Fruit fly (Drosophila melanogaster) whole organism, embryonic: Measurements from ENCODE around the gene CG9928.

ENCODE experiments used
- CG10274 ChIP-seq: fragments of 200-800 bp; sonication (Bioruptor generic); optimal IDR thresholded peaks from 3 replicates; lab custom pipeline; 2017; ENCODE audit warnings: missing biosample characterization, mild to moderate bottlenecking, missing genetic modification characterization
- CG10959 ChIP-seq: fragments of 200-800 bp; sonication (Bioruptor generic); IDR thresholded peaks from 2 replicates; pipeline ENCODE4 v1.3.6; 2022; ENCODE audit warnings: missing biosample characterization, missing genetic modification characterization
- CG11456 ChIP-seq: fragments of 200-800 bp; sonication (Bioruptor generic); IDR thresholded peaks from 3 replicates; pipeline ENCODE4 v1.3.6; 2022; ENCODE audit warnings: missing biosample characterization, missing genetic modification characterization
- CG12391 ChIP-seq: fragments of 200-800 bp; sonication (Bioruptor generic); optimal IDR thresholded peaks from 3 replicates; lab custom pipeline; 2018; ENCODE audit warnings: missing biosample characterization, mild to moderate bottlenecking, missing genetic modification characterization, moderate library complexity
- CG12769 ChIP-seq: fragments of 200-800 bp; sonication (Bioruptor generic); optimal IDR thresholded peaks from 2 replicates; lab custom pipeline; 2019; ENCODE audit warnings: missing biosample characterization, mild to moderate bottlenecking, missing genetic modification characterization, moderate library complexity
- CG2875 ChIP-seq: fragments of 200-800 bp; sonication (Bioruptor generic); optimal IDR thresholded peaks from 2 replicates; lab custom pipeline; 2017; ENCODE audit warnings: missing biosample characterization, mild to moderate bottlenecking, missing genetic modification characterization, missing genetic modification reagents
- CG2889 ChIP-seq: fragments of 200-800 bp; sonication (Bioruptor generic); IDR thresholded peaks from 3 replicates; pipeline ENCODE4 v1.3.6; 2022; ENCODE audit warnings: missing biosample characterization, missing genetic modification characterization
- CG3163 ChIP-seq: fragments of 200-800 bp; sonication (Bioruptor generic); optimal IDR thresholded peaks from 3 replicates; lab custom pipeline; 2016; ENCODE audit warnings: missing biosample characterization, missing genetic modification characterization
- CG4360 ChIP-seq: fragments of 200-800 bp; sonication (Bioruptor generic); IDR thresholded peaks from 2 replicates; pipeline ENCODE4 v1.3.6; 2022; ENCODE audit warnings: missing biosample characterization, missing genetic modification characterization
- CG4617 ChIP-seq: fragments of 200-800 bp; sonication (Bioruptor generic); optimal IDR thresholded peaks from 3 replicates; lab custom pipeline; 2016; ENCODE audit warnings: missing biosample characterization, missing genetic modification characterization, borderline replicate concordance
- CG5245 ChIP-seq: fragments of 200-800 bp; sonication (Bioruptor generic); optimal IDR thresholded peaks from 3 replicates; lab custom pipeline; 2016; ENCODE audit warnings: missing biosample characterization, missing genetic modification characterization
- CG6254 ChIP-seq: fragments of 200-800 bp; sonication (Bioruptor generic); optimal IDR thresholded peaks from 3 replicates; lab custom pipeline; 2017; ENCODE audit warnings: mild to moderate bottlenecking, missing biosample characterization, missing genetic modification reagents, missing genetic modification characterization
- CG8944 ChIP-seq: fragments of 200-800 bp; sonication (Bioruptor generic); optimal IDR thresholded peaks from 3 replicates; lab custom pipeline; 2016; ENCODE audit warnings: missing biosample characterization, missing genetic modification characterization
- CHES-1-like ChIP-seq: fragments of 200-800 bp; sonication (Bioruptor generic); optimal IDR thresholded peaks from 2 replicates; lab custom pipeline; 2016; ENCODE audit warnings: missing biosample characterization, missing genetic modification characterization
- CTCF ChIP-seq: fragments of 200-800 bp; sonication (Bioruptor generic); optimal IDR thresholded peaks from 2 replicates; lab custom pipeline; 2017; ENCODE audit warnings: missing biosample characterization, mild to moderate bottlenecking, missing genetic modification characterization, moderate library complexity
- Deaf1 ChIP-seq: fragments of 200-800 bp; optimal IDR thresholded peaks from 3 replicates; lab custom pipeline; 2019; ENCODE audit warnings: missing biosample characterization, mild to moderate bottlenecking, missing genetic modification characterization, moderate library complexity
- Dfd ChIP-seq, 2 experiments: fragments of >200 bp; optimal IDR thresholded peaks; 2 replicates each; lab custom pipeline; 2017; ENCODE audit warnings: missing biosample characterization in 2 of 2, missing genetic modification characterization in 2 of 2
- Ets65A ChIP-seq: fragments of 200-800 bp; sonication (Bioruptor generic); peaks from one replicate; lab custom pipeline; 2016; ENCODE audit warnings: missing biosample characterization, missing genetic modification characterization
- H2.0 ChIP-seq: fragments of 200-800 bp; sonication (Bioruptor generic); IDR thresholded peaks from 2 replicates; pipeline ENCODE4 v1.3.6; 2022; ENCODE audit warnings: missing biosample characterization, missing genetic modification characterization
- Med ChIP-seq: fragments of 200-800 bp; sonication (Bioruptor generic); peaks from one replicate; lab custom pipeline; 2016; ENCODE audit warnings: missing biosample characterization, missing genetic modification characterization, mild to moderate bottlenecking, inconsistent platforms, moderate library complexity
- NC2β ChIP-seq: fragments of 200-800 bp; sonication (Bioruptor generic); optimal IDR thresholded peaks from 2 replicates; lab custom pipeline; 2016; ENCODE audit warnings: missing biosample characterization, missing genetic modification characterization
- Six4 ChIP-seq: fragments of 200-800 bp; sonication (Bioruptor generic); optimal IDR thresholded peaks from 2 replicates; lab custom pipeline; 2016; ENCODE audit warnings: missing biosample characterization, missing genetic modification characterization
- Sry-δ ChIP-seq: fragments of 200-800 bp; sonication (Bioruptor generic); optimal IDR thresholded peaks from 2 replicates; lab custom pipeline; 2016; ENCODE audit warnings: missing biosample characterization, missing genetic modification characterization
- Trl ChIP-seq, 3 experiments: fragments of >200 bp in 2 of 3; fragments of 200-800 bp in 1 of 3; sonication (Bioruptor generic) in 1 of 3; optimal IDR thresholded peaks; 2 replicates in 1 of 3; 3 replicates in 2 of 3; lab custom pipeline; 2016 to 2017; ENCODE audit warnings: missing biosample characterization in 1 of 3, missing genetic modification characterization in 1 of 3
- bigmax ChIP-seq: fragments of 200-800 bp; sonication (Bioruptor generic); optimal IDR thresholded peaks from 2 replicates; lab custom pipeline; 2018; ENCODE audit warnings: missing biosample characterization, mild to moderate bottlenecking, missing genetic modification characterization
- chinmo ChIP-seq: fragments of 200-800 bp; sonication (Bioruptor generic); IDR thresholded peaks from 4 replicates; pipeline ENCODE4 v1.3.6; 2022; ENCODE audit warnings: missing biosample characterization, missing genetic modification characterization; ENCODE audit not compliant: partially characterized antibody
- chn ChIP-seq: fragments of 200-800 bp; sonication (Bioruptor generic); optimal IDR thresholded peaks from 2 replicates; lab custom pipeline; 2016; ENCODE audit warnings: missing biosample characterization, missing genetic modification characterization
- dm ChIP-seq: fragments of 200-800 bp; sonication (Bioruptor generic); optimal IDR thresholded peaks from 3 replicates; lab custom pipeline; 2016; ENCODE audit warnings: missing biosample characterization, missing genetic modification characterization
- ftz-f1 ChIP-seq: fragments of 200-800 bp; sonication (Bioruptor generic); optimal IDR thresholded peaks from 2 replicates; lab custom pipeline; 2016; ENCODE audit warnings: missing biosample characterization, missing genetic modification characterization
- gfzf ChIP-seq: fragments of 200-800 bp; sonication (Bioruptor generic); optimal IDR thresholded peaks from 2 replicates; lab custom pipeline; 2016; ENCODE audit warnings: missing biosample characterization, mild to moderate bottlenecking, missing genetic modification characterization, moderate library complexity
- kay ChIP-seq: fragments of 200-800 bp; sonication (Bioruptor generic); optimal IDR thresholded peaks from 2 replicates; lab custom pipeline; 2016; ENCODE audit warnings: missing biosample characterization, missing genetic modification characterization
- knrl ChIP-seq: fragments of 200-800 bp; sonication (Bioruptor generic); IDR thresholded peaks from 3 replicates; pipeline ENCODE4 v1.3.6; 2022; ENCODE audit warnings: missing biosample characterization, missing genetic modification characterization; ENCODE audit not compliant: partially characterized antibody
- lbe ChIP-seq: fragments of 200-800 bp; sonication (Bioruptor generic); optimal IDR thresholded peaks from 2 replicates; lab custom pipeline; 2016; ENCODE audit warnings: missing biosample characterization, mild to moderate bottlenecking, missing genetic modification characterization
- lov ChIP-seq, 2 experiments: fragments of 200-800 bp in 1 of 2; fragments of >200 bp in 1 of 2; sonication (Bioruptor generic) in 1 of 2; IDR thresholded peaks in 1 of 2; optimal IDR thresholded peaks in 1 of 2; 2 replicates in 1 of 2; 3 replicates in 1 of 2; pipeline versions ENCODE4 v1.3.6 to Lab custom; 2017 to 2022; ENCODE audit warnings: missing biosample characterization in 1 of 2, missing genetic modification characterization in 1 of 2
- scrt ChIP-seq: fragments of 200-800 bp; sonication (Bioruptor generic); optimal IDR thresholded peaks from 2 replicates; lab custom pipeline; 2018; ENCODE audit warnings: missing biosample characterization, mild to moderate bottlenecking, missing genetic modification characterization, moderate library complexity
- sens ChIP-seq: fragments of 200-800 bp; sonication (Bioruptor generic); peaks from one replicate; lab custom pipeline; 2016; ENCODE audit warnings: missing biosample characterization, missing genetic modification characterization
- sim ChIP-seq: fragments of 200-800 bp; sonication (Bioruptor generic); IDR thresholded peaks from 2 replicates; pipeline ENCODE4 v1.3.6; 2022; ENCODE audit warnings: missing biosample characterization, missing genetic modification characterization
- sqz ChIP-seq: fragments of 200-800 bp; sonication (Bioruptor generic); optimal IDR thresholded peaks from 3 replicates; lab custom pipeline; 2018; ENCODE audit warnings: missing biosample characterization, mild to moderate bottlenecking, missing genetic modification characterization
- sug ChIP-seq: fragments of 200-800 bp; optimal IDR thresholded peaks from 2 replicates; lab custom pipeline; 2019; ENCODE audit warnings: missing biosample characterization, mild to moderate bottlenecking, missing genetic modification characterization, moderate library complexity
- tin ChIP-seq: fragments of 200-800 bp; sonication (Bioruptor generic); optimal IDR thresholded peaks from 3 replicates; lab custom pipeline; 2016; ENCODE audit warnings: missing biosample characterization, missing genetic modification characterization
- tll ChIP-seq, 2 experiments: fragments of 200-800 bp in 1 of 2; fragments of >200 bp in 1 of 2; sonication (Bioruptor generic) in 1 of 2; optimal IDR thresholded peaks; 2 replicates each; lab custom pipeline; 2017 to 2019; ENCODE audit warnings: missing biosample characterization in 2 of 2, missing genetic modification characterization in 2 of 2, mild to moderate bottlenecking in 1 of 2, moderate library complexity in 1 of 2

CG9928 gene

DNA sequence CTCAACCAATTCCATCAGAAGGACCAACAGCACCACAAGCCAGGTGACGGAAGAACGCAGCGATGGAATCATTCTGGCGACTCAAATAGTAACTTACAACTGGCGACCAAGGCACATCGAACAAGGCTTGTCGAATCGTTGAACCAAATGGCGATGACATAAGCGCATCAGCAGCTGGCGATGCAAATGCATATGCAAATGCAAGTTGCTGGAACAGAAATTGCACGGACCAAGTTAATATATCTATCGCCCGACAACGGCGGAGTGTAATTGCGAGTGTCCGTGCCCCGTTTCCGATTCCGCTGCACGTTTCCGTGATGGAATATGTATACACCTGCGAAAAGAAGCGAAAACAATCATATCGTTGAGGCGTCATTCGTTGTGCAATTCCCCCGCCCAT lies 23.7 kb downstream of the CG9928 start, which contains the start of the genes CG44198 and CG43050:
CG44198 (minus strand) TSS at position 101 of the 400 bp plus-strand sequence.
CG43050 (plus strand) TSS at position 261 of the 400 bp plus-strand sequence.
- TF ChIP-seq CG6254 (GFP tag; lab: Kevin White, UChicago), result no peak
- TF ChIP-seq Ets65A (GFP tag; lab: Kevin White, UChicago), result peak; percentile 70
- no peak for TF ChIP-seq sim (GFP tag; lab: Robert Waterston, UW)
- no peak for TF ChIP-seq tin (GFP tag; lab: Kevin White, UChicago)
- no peak for TF ChIP-seq lov (optimal IDR thresholded peaks at IDR 0.05; lab: Kevin White, UChicago)
- no peak for TF ChIP-seq lov (GFP tag; IDR thresholded peaks at IDR 0.05; lab: Robert Waterston, UW)
- 0 out of 3 replicates have a peak, but pooled peaks have one; percentile 2 for TF ChIP-seq CG2889 (GFP tag; lab: Robert Waterston, UW)

DNA sequence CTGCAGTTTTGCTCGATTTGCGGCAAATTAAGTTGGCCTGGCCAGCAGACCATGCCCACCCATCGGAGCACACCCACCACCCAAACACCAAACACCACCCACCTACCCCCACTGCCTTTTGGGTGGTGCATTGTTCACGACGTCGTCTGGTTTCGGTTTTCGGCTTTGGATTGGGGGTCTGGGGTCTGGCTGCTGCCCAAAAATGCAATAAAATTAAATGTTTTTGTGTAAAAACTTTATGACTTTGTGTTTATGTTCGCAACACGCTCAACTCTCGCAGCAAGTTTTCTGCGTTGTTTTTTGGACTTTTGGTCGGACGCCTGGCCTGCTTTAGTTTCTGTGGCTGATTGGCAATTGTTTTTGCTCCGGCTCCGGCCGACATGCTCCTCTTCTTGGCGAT lies 26.0 kb downstream of the CG9928 start:
- TF ChIP-seq Dfd (GFP tag; optimal IDR thresholded peaks at IDR 0.05; lab: Kevin White, UChicago) (no peak), Med (peak; percentile 52), chn (GFP tag; lab: Kevin White, UChicago) (no peak), CG12391 (no peak), CG10274 (GFP tag; lab: Kevin White, UChicago) (no peak), lbe (no peak), knrl (GFP tag; lab: Robert Waterston, UW) (no peak), CG10959 (GFP tag; lab: Robert Waterston, UW) (0 out of 2 replicates have a peak, but pooled peaks have one; percentile 17), tin (GFP tag; lab: Kevin White, UChicago) (no peak)

DNA sequence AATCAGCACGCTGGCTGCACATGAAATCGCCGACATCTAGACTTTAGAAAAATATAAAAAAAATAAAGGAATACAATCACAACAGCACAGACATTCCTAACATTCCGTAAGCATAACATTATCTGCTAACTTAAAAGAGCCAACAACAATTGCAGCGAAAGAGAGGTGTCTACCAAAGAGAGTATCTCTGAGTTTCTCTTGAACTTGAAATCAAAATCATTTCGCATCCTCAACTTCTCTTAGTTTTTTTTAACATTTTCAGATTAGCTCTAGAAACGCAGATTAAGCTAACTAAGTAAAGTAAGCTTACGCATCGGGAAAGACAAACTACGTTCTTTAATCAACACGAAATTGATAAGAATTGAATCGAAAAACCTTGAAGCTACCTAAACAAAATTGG lies 29.1 kb downstream of the CG9928 start:
- TF ChIP-seq CG3163 (GFP tag; lab: Kevin White, UChicago), result peak; percentile 84
- no peak for TF ChIP-seq lbe
- TF ChIP-seq sug (tag; lab: Kevin White, UChicago), result peak; percentile 8
- peak; percentile 55 for TF ChIP-seq Deaf1 (tag; lab: Kevin White, UChicago)
- TF ChIP-seq CG5245 (GFP tag; lab: Kevin White, UChicago), result no peak
- peak; percentile 73 to 84 for TF ChIP-seq Trl (optimal IDR thresholded peaks at IDR 0.05; lab: Kevin White, UChicago)
- no peak for TF ChIP-seq Trl (GFP tag; optimal IDR thresholded peaks at IDR 0.05; lab: Kevin White, UChicago)

DNA sequence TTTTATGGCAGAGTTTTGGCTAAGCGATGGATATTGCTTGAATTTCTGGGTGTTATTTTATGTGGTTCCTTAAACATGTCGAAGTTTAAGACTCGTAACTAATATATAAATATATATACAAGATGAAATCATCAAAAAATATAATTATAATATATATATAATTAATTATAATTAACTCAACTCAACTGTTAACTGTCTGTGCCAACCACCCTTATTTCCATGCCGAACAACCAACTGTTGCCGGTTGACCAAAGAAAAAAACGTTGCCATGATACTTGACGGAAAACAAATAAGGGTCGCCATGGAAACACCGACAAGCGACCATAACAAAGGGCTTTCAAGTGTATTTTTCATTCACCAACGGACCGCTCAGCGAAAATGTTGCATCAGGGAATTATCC lies 36.2 kb downstream of the CG9928 start, which contains the start of gene Ttc30:
Ttc30 (plus strand) TSS at position 301 of the 400 bp plus-strand sequence.
- TF ChIP-seq scrt (GFP tag; lab: Kevin White, UChicago) (peak; percentile 39), CG4360 (GFP tag; lab: Robert Waterston, UW) (no peak)

DNA sequence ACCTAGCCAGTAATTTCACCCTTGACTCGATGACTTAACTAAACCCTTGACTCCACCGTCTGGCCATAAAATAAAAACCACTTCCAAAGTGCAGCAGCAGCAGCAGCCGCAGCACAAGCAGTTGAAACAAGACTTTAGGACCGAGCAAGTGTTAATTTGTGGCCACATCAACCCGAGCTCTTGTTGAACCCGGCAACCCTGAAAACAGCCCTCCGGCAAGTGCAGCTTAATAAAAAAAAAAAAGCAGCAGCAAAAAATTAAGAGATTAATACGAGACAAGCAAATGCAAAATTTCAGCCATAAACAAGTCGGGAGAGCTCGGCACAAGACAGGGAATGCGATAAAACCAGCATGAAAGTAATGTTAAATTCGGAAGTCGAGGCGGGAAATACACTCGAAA lies 37.9 kb downstream of the CG9928 start:
- TF ChIP-seq NC2β (no peak), CG11456 (GFP tag; lab: Robert Waterston, UW) (no peak), H2.0 (GFP tag; lab: Robert Waterston, UW) (0 out of 2 replicates have a peak, but pooled peaks have one; percentile 4)

DNA sequence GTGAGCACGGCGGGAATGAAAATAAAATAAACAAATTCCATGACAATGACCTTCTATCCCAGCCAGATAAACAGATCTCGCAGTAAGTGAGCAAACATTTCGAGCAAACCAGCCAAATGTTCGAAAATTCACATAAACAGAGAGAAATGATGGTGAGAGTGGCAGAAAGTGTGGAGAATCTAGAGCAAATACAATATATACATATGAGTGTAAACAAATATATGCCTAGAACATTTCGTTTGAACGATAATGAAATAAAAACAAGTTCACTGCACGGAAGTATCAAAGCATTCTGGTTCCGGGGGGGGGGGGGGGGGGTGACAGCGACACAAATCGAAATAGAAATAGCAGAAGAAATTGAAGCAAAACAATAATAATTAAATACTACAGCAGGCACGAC lies 41.2 kb downstream of the CG9928 start:
- no peak for TF ChIP-seq Six4 (GFP tag; lab: Kevin White, UChicago)
- peak; percentile 71 for TF ChIP-seq sens
- no peak for TF ChIP-seq bigmax (GFP tag; lab: Kevin White, UChicago)
- 0 out of 4 replicates have a peak, but pooled peaks have one; percentile 29 for TF ChIP-seq chinmo (GFP tag; lab: Robert Waterston, UW)
- no peak for TF ChIP-seq sqz (GFP tag; lab: Kevin White, UChicago)
- peak in 1 of 2 experiments; percentile 12 for TF ChIP-seq Trl (optimal IDR thresholded peaks at IDR 0.05; lab: Kevin White, UChicago)
- TF ChIP-seq Trl (GFP tag; optimal IDR thresholded peaks at IDR 0.05; lab: Kevin White, UChicago), result no peak
- TF ChIP-seq ftz-f1, result peak; percentile 4
- TF ChIP-seq gfzf, result no peak
- no peak for TF ChIP-seq CG4617 (GFP tag; lab: Kevin White, UChicago)
- no peak for TF ChIP-seq tin (GFP tag; lab: Kevin White, UChicago)
- TF ChIP-seq CHES-1-like, result no peak
- TF ChIP-seq dm, result no peak
- no peak for TF ChIP-seq Sry-δ (GFP tag; lab: Kevin White, UChicago)
- TF ChIP-seq tll (GFP tag; optimal IDR thresholded peaks at IDR 0.05; lab: Kevin White, UChicago), result no peak
- peak; percentile 65 for TF ChIP-seq CG12769 (tag; lab: Kevin White, UChicago)
- TF ChIP-seq CTCF (GFP tag; lab: Kevin White, UChicago), result no peak
- no peak for TF ChIP-seq CG8944 (GFP tag; lab: Kevin White, UChicago)
- TF ChIP-seq kay (GFP tag; lab: Kevin White, UChicago), result no peak
- TF ChIP-seq CG2875 (GFP tag; lab: Kevin White, UChicago), result peak; percentile 1
